Worm (Caenorhabditis elegans) whole organism, L1 larva: ENCODE data around the gene dnj-25.
A peak's percentile ranks its signal among the peaks of the same experiment; 100 is the strongest.

Experiments used
- blmp-1 ChIP-seq: fragments of 150-350 bp; optimal IDR thresholded peaks from 2 replicates; lab custom pipeline; 2014; ENCODE audit warnings: missing biosample characterization, missing genetic modification characterization
- egl-27 ChIP-seq, 2 experiments: fragments of 150-350 bp in 1 of 2; sonication (generic microtip); optimal IDR thresholded peaks; 3 replicates each; lab custom pipeline; 2017 to 2018; ENCODE audit warnings: missing biosample characterization in 2 of 2, missing genetic modification characterization in 2 of 2, missing genetic modification reagents in 2 of 2
- skn-1 ChIP-seq: fragments of 150-350 bp; optimal IDR thresholded peaks from 2 replicates; lab custom pipeline; 2014; ENCODE audit warnings: missing biosample characterization, missing genetic modification characterization

DNA sequence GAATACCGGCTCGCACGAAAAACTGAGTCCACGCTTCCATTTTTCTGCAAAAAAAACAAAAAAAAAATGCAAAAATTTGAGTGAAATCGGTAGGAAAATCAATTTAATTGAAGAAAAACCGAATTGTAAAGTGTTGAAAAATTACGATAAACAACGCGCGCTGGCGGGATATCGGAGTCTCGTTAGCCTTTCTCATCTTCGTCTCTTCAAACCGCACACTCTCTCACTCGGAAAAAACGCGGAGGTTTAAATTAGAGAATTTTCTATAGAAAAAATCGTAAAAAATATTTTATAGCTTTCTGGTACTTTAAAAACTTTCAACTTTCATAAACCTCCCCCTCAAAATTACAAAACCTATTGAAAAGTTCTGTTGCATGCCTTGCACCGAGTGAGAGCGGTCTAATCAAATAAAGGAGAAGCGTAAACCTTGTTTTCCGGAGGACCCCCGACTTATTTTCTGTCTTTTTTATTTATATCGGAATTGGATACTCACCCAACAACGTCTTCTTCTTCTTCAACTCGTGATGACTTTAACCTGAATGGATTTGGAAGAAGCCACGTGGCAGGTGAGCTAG, 40.1 kb downstream of the dnj-25 start, which contains the start of the genes F53F8.5 and F53F8.6:
- no peak for TF ChIP-seq egl-27 (tag; optimal IDR thresholded peaks at IDR 0.05; lab: Kevin White, UChicago)
- TF ChIP-seq blmp-1, result peak; percentile 28
- peak; percentile 60 for TF ChIP-seq skn-1 (tag; lab: Kevin White, UChicago)
